Fruit fly (Drosophila melanogaster): Measurements from ENCODE around the gene Prosbeta2R2.

Gene Prosbeta2R2

dm6 chr3R:5207277-5208114, 11.8 kb downstream of the Prosbeta2R2 start:
- TF ChIP-seq Dll (optimal IDR thresholded peaks at IDR 0.05) (no peak), usp (GFP tag; optimal IDR thresholded peaks at IDR 0.05) (no peak), CG8478 (optimal IDR thresholded peaks at IDR 0.05) (no peak)

dm6 chr3R:5205319-5206033, 13.9 kb downstream of the Prosbeta2R2 start:
- TF ChIP-seq pan (optimal IDR thresholded peaks at IDR 0.05) (no peak), usp (GFP tag; optimal IDR thresholded peaks at IDR 0.05) (no peak), Dll (optimal IDR thresholded peaks at IDR 0.05) (no peak), CG8478 (optimal IDR thresholded peaks at IDR 0.05) (no peak), EcR (GFP tag; optimal IDR thresholded peaks at IDR 0.05) (no peak), psq (optimal IDR thresholded peaks at IDR 0.05) (no peak)

- TF ChIP-seq pan (optimal IDR thresholded peaks at IDR 0.05) = no peak
- TF ChIP-seq psq (optimal IDR thresholded peaks at IDR 0.05) = no peak
Measured at dm6 chr3R:5203796-5204195, 15.5 kb downstream of the Prosbeta2R2 start.

- no peak for TF ChIP-seq CG8478 (optimal IDR thresholded peaks at IDR 0.05)
- TF ChIP-seq psq (optimal IDR thresholded peaks at IDR 0.05) = no peak
- TF ChIP-seq usp (GFP tag; optimal IDR thresholded peaks at IDR 0.05) = no peak
- TF ChIP-seq EcR (GFP tag; optimal IDR thresholded peaks at IDR 0.05) = no peak
- TF ChIP-seq pan (optimal IDR thresholded peaks at IDR 0.05) = no peak
- no peak for TF ChIP-seq Dll (optimal IDR thresholded peaks at IDR 0.05)
Measured at dm6 chr3R:5199581-5199980, 19.7 kb downstream of the Prosbeta2R2 start.

dm6 chr3R:5198302-5198701, 21.0 kb downstream of the Prosbeta2R2 start:
- no peak for TF ChIP-seq pan (optimal IDR thresholded peaks at IDR 0.05)
- no peak for TF ChIP-seq psq (optimal IDR thresholded peaks at IDR 0.05)
- no peak for TF ChIP-seq usp (GFP tag; optimal IDR thresholded peaks at IDR 0.05)
- TF ChIP-seq EcR (GFP tag; optimal IDR thresholded peaks at IDR 0.05) = no peak
- TF ChIP-seq Dll (optimal IDR thresholded peaks at IDR 0.05) = no peak
- no peak for TF ChIP-seq CG8478 (optimal IDR thresholded peaks at IDR 0.05)

- no peak for TF ChIP-seq Dll (optimal IDR thresholded peaks at IDR 0.05)
- no peak for TF ChIP-seq psq (optimal IDR thresholded peaks at IDR 0.05)
- no peak for TF ChIP-seq usp (GFP tag; optimal IDR thresholded peaks at IDR 0.05)
Measured at dm6 chr3R:5193271-5193670, 26.1 kb downstream of the Prosbeta2R2 start.

- no peak for TF ChIP-seq usp (GFP tag; optimal IDR thresholded peaks at IDR 0.05)
- TF ChIP-seq pan (optimal IDR thresholded peaks at IDR 0.05) = no peak
- TF ChIP-seq Dll (optimal IDR thresholded peaks at IDR 0.05) = no peak
Measured at dm6 chr3R:5187806-5188205, 31.5 kb downstream of the Prosbeta2R2 start.

dm6 chr3R:5175944-5176343, 43.4 kb downstream of the Prosbeta2R2 start:
- TF ChIP-seq usp (GFP tag; optimal IDR thresholded peaks at IDR 0.05) (no peak), Dll (optimal IDR thresholded peaks at IDR 0.05) (no peak), CG8478 (optimal IDR thresholded peaks at IDR 0.05) (no peak), psq (optimal IDR thresholded peaks at IDR 0.05) (no peak), pan (optimal IDR thresholded peaks at IDR 0.05) (no peak), EcR (GFP tag; optimal IDR thresholded peaks at IDR 0.05) (no peak)

dm6 chr3R:5171972-5172371, 47.4 kb downstream of the Prosbeta2R2 start:
- TF ChIP-seq pan (optimal IDR thresholded peaks at IDR 0.05) = no peak
- TF ChIP-seq usp (GFP tag; optimal IDR thresholded peaks at IDR 0.05) = no peak
- no peak for TF ChIP-seq CG8478 (optimal IDR thresholded peaks at IDR 0.05)
- TF ChIP-seq EcR (GFP tag; optimal IDR thresholded peaks at IDR 0.05) = no peak
- no peak for TF ChIP-seq Dll (optimal IDR thresholded peaks at IDR 0.05)
- no peak for TF ChIP-seq psq (optimal IDR thresholded peaks at IDR 0.05)

Measured in whole organism.